Fruit fly (Drosophila melanogaster) whole organism, embryonic: ENCODE measurements around the gene RpS28a.

Source experiments
- Awh ChIP-seq: fragments of 200-800 bp; sonication (Bioruptor generic); IDR thresholded peaks from 2 replicates; pipeline ENCODE4, ENCODE4 v1.3.6; 2022; ENCODE audit warnings: missing biosample characterization, missing genetic modification characterization
- BEAF-32 ChIP-seq: fragments of 200-800 bp; sonication (Bioruptor generic); optimal IDR thresholded peaks from 3 replicates; lab custom pipeline; 2017; ENCODE audit warnings: missing biosample characterization, missing genetic modification characterization, mild to moderate bottlenecking, moderate library complexity, missing genetic modification reagents
- CG10147 ChIP-seq: fragments of 200-800 bp; sonication (Bioruptor generic); optimal IDR thresholded peaks from 2 replicates; lab custom pipeline; 2019; ENCODE audit warnings: missing biosample characterization, mild to moderate bottlenecking, missing genetic modification characterization, moderate library complexity
- CG10462 ChIP-seq: fragments of 200-800 bp; sonication (Bioruptor generic); optimal IDR thresholded peaks from 2 replicates; lab custom pipeline; 2016; ENCODE audit warnings: missing biosample characterization, missing genetic modification characterization
- CG11398 ChIP-seq: fragments of 200-800 bp; sonication (Bioruptor generic); optimal IDR thresholded peaks from 2 replicates; lab custom pipeline; 2016; ENCODE audit warnings: missing biosample characterization, missing genetic modification characterization
- CG1233 ChIP-seq: fragments of 200-800 bp; sonication (Bioruptor generic); optimal IDR thresholded peaks from 4 replicates; lab custom pipeline; 2018; ENCODE audit warnings: missing biosample characterization, mild to moderate bottlenecking, missing genetic modification characterization
- CG13624 ChIP-seq: fragments of 200-800 bp; sonication (Bioruptor generic); optimal IDR thresholded peaks from 2 replicates; lab custom pipeline; 2016; ENCODE audit warnings: missing biosample characterization, missing genetic modification characterization
- CG13894 ChIP-seq: fragments of 200-800 bp; sonication (Bioruptor generic); optimal IDR thresholded peaks from 3 replicates; lab custom pipeline; 2018; ENCODE audit warnings: missing biosample characterization, mild to moderate bottlenecking, missing genetic modification characterization, moderate library complexity
- CG1603 ChIP-seq: fragments of 200-800 bp; sonication (Bioruptor generic); optimal IDR thresholded peaks from 2 replicates; lab custom pipeline; 2019; ENCODE audit warnings: missing biosample characterization, mild to moderate bottlenecking, missing genetic modification characterization, moderate library complexity
- CG1647 ChIP-seq: fragments of 200-800 bp; sonication (Bioruptor generic); optimal IDR thresholded peaks from 3 replicates; lab custom pipeline; 2016; ENCODE audit warnings: missing biosample characterization, missing genetic modification characterization
- CG7556 ChIP-seq: fragments of 200-800 bp; sonication (Bioruptor generic); optimal IDR thresholded peaks from 2 replicates; lab custom pipeline; 2017; ENCODE audit warnings: missing biosample characterization, mild to moderate bottlenecking, missing genetic modification characterization
- CG8089 ChIP-seq: fragments of 200-800 bp; sonication (Bioruptor generic); optimal IDR thresholded peaks from 3 replicates; lab custom pipeline; 2016; ENCODE audit warnings: missing biosample characterization, missing genetic modification characterization
- CG9797 ChIP-seq: fragments of 200-800 bp; sonication (Bioruptor generic); optimal IDR thresholded peaks from 3 replicates; lab custom pipeline; 2018; ENCODE audit warnings: missing biosample characterization, mild to moderate bottlenecking, missing genetic modification characterization
- CoRest ChIP-seq: fragments of 200-800 bp; sonication (Bioruptor generic); optimal IDR thresholded peaks from 3 replicates; lab custom pipeline; 2018; ENCODE audit warnings: missing biosample characterization, mild to moderate bottlenecking, missing genetic modification characterization, moderate library complexity
- Dp ChIP-seq: fragments of 200-800 bp; sonication (Bioruptor generic); optimal IDR thresholded peaks from 2 replicates; lab custom pipeline; 2018; ENCODE audit warnings: missing biosample characterization, mild to moderate bottlenecking, missing genetic modification characterization, moderate library complexity
- E2f2 ChIP-seq: fragments of 200-800 bp; sonication (Bioruptor generic); IDR thresholded peaks from 2 replicates; pipeline ENCODE4 v1.3.6; 2022; ENCODE audit warnings: missing biosample characterization, missing genetic modification characterization
- ERR ChIP-seq: fragments of 200-800 bp; sonication (Bioruptor generic); optimal IDR thresholded peaks from 2 replicates; lab custom pipeline; 2016; ENCODE audit warnings: missing biosample characterization, missing genetic modification characterization
- Elba2 ChIP-seq: fragments of 200-800 bp; sonication (Bioruptor generic); optimal IDR thresholded peaks from 3 replicates; lab custom pipeline; 2016; ENCODE audit warnings: missing biosample characterization, missing genetic modification characterization
- HLHmδ ChIP-seq: fragments of 200-800 bp; sonication (Bioruptor generic); optimal IDR thresholded peaks from 2 replicates; lab custom pipeline; 2018; ENCODE audit warnings: missing biosample characterization, mild to moderate bottlenecking, missing genetic modification characterization, moderate library complexity
- MESR4 ChIP-seq: fragments of 200-800 bp; sonication (Bioruptor generic); optimal IDR thresholded peaks from 2 replicates; lab custom pipeline; 2018; ENCODE audit warnings: missing biosample characterization, mild to moderate bottlenecking, missing genetic modification characterization, moderate library complexity
- Myb ChIP-seq: fragments of 200-800 bp; sonication (Bioruptor generic); optimal IDR thresholded peaks from 2 replicates; lab custom pipeline; 2016; ENCODE audit warnings: missing biosample characterization, missing genetic modification characterization
- Nf-YB ChIP-seq: fragments of 200-800 bp; sonication (Bioruptor generic); optimal IDR thresholded peaks from 3 replicates; lab custom pipeline; 2019; ENCODE audit warnings: missing biosample characterization, mild to moderate bottlenecking, missing genetic modification characterization, moderate library complexity
- Oaz ChIP-seq: fragments of 200-800 bp; sonication (Bioruptor generic); IDR thresholded peaks from 2 replicates; pipeline ENCODE4 v1.3.6; 2022; ENCODE audit warnings: missing biosample characterization, missing genetic modification characterization
- YL-1 ChIP-seq: fragments of 200-800 bp; sonication (Bioruptor generic); optimal IDR thresholded peaks from 3 replicates; lab custom pipeline; 2017; ENCODE audit warnings: missing biosample characterization, mild to moderate bottlenecking, missing genetic modification characterization
- amos ChIP-seq: fragments of 200-800 bp; sonication (Bioruptor generic); IDR thresholded peaks from 2 replicates; pipeline ENCODE4 v1.3.6; 2022; ENCODE audit warnings: missing biosample characterization, missing genetic modification characterization; ENCODE audit not compliant: partially characterized antibody
- chinmo ChIP-seq: fragments of 200-800 bp; sonication (Bioruptor generic); IDR thresholded peaks from 4 replicates; pipeline ENCODE4 v1.3.6; 2022; ENCODE audit warnings: missing biosample characterization, missing genetic modification characterization; ENCODE audit not compliant: partially characterized antibody
- chm ChIP-seq: fragments of 200-800 bp; sonication (Bioruptor generic); IDR thresholded peaks from 2 replicates; pipeline ENCODE4 v1.3.6; 2022; ENCODE audit warnings: missing biosample characterization, missing genetic modification characterization
- crp ChIP-seq, 2 experiments: fragments of 200-800 bp; sonication (Bioruptor generic); optimal IDR thresholded peaks; 2 replicates in 1 of 2; 3 replicates in 1 of 2; lab custom pipeline; 2017; ENCODE audit warnings: missing biosample characterization in 2 of 2, missing genetic modification characterization in 2 of 2, mild to moderate bottlenecking in 1 of 2, moderate library complexity in 1 of 2
- eve ChIP-seq, 2 experiments: fragments of >200 bp; optimal IDR thresholded peaks; 2 replicates each; lab custom pipeline; 2017; ENCODE audit warnings: missing biosample characterization in 2 of 2, missing genetic modification characterization in 2 of 2
- gfzf ChIP-seq: fragments of 200-800 bp; sonication (Bioruptor generic); optimal IDR thresholded peaks from 2 replicates; lab custom pipeline; 2016; ENCODE audit warnings: missing biosample characterization, mild to moderate bottlenecking, missing genetic modification characterization, moderate library complexity
- gro ChIP-seq: fragments of 200-800 bp; sonication (Bioruptor generic); optimal IDR thresholded peaks from 2 replicates; lab custom pipeline; 2016; ENCODE audit warnings: missing biosample characterization, missing genetic modification characterization
- gt ChIP-seq: fragments of 200-800 bp; sonication (Bioruptor generic); IDR thresholded peaks from 2 replicates; pipeline ENCODE4 v1.3.6; 2022; ENCODE audit warnings: missing biosample characterization, missing genetic modification characterization
- insv ChIP-seq, 2 experiments: fragments of 200-800 bp; sonication (Bioruptor generic); optimal IDR thresholded peaks; 3 replicates each; lab custom pipeline; 2016 to 2018; ENCODE audit warnings: missing biosample characterization in 2 of 2, missing genetic modification characterization in 2 of 2
- mam ChIP-seq: fragments of 200-800 bp; sonication (Bioruptor generic); optimal IDR thresholded peaks from 3 replicates; lab custom pipeline; 2016; ENCODE audit warnings: missing biosample characterization, missing genetic modification characterization
- mirr ChIP-seq: fragments of 200-800 bp; sonication (Bioruptor generic); optimal IDR thresholded peaks from 3 replicates; lab custom pipeline; 2018; ENCODE audit warnings: missing biosample characterization, mild to moderate bottlenecking, missing genetic modification characterization
- nerfin-1 ChIP-seq: fragments of 200-800 bp; sonication (Bioruptor generic); optimal IDR thresholded peaks from 3 replicates; lab custom pipeline; 2019; ENCODE audit warnings: missing biosample characterization, mild to moderate bottlenecking, missing genetic modification characterization, moderate library complexity
- nerfin-2 ChIP-seq: fragments of 200-800 bp; sonication (Bioruptor generic); IDR thresholded peaks from 2 replicates; pipeline ENCODE4 v1.3.6; 2022; ENCODE audit warnings: missing biosample characterization, missing genetic modification characterization; ENCODE audit not compliant: partially characterized antibody
- onecut ChIP-seq: fragments of 200-800 bp; sonication (Bioruptor generic); IDR thresholded peaks from 2 replicates; pipeline ENCODE4 v1.3.6; 2022; ENCODE audit warnings: missing biosample characterization, missing genetic modification characterization
- pum ChIP-seq: fragments of 200-800 bp; sonication (Bioruptor generic); optimal IDR thresholded peaks from 2 replicates; lab custom pipeline; 2016; ENCODE audit warnings: missing biosample characterization, missing genetic modification characterization
- pzg ChIP-seq: fragments of 200-800 bp; sonication (Bioruptor generic); optimal IDR thresholded peaks from 3 replicates; lab custom pipeline; 2018; ENCODE audit warnings: missing biosample characterization, mild to moderate bottlenecking, missing genetic modification characterization, moderate library complexity
- trem ChIP-seq: fragments of 200-800 bp; optimal IDR thresholded peaks from 3 replicates; lab custom pipeline; 2019; ENCODE audit warnings: missing biosample characterization, mild to moderate bottlenecking, missing genetic modification characterization, moderate library complexity
- vvl ChIP-seq: fragments of 200-800 bp; sonication (Bioruptor generic); IDR thresholded peaks from 2 replicates; pipeline ENCODE4 v1.3.6; 2022; ENCODE audit warnings: missing biosample characterization, missing genetic modification characterization
- zen ChIP-seq: fragments of 200-800 bp; sonication (Bioruptor generic); optimal IDR thresholded peaks from 3 replicates; lab custom pipeline; 2018; ENCODE audit warnings: missing biosample characterization, mild to moderate bottlenecking, missing genetic modification characterization, moderate library complexity
- zf30C ChIP-seq: fragments of 200-800 bp; sonication (Bioruptor generic); optimal IDR thresholded peaks from 3 replicates; lab custom pipeline; 2018; ENCODE audit warnings: missing biosample characterization, mild to moderate bottlenecking, missing genetic modification characterization

Gene RpS28a

dm6 chr3R:30004648-30005047 lies 17.8 kb downstream of the RpS28a start, which contains the start of the genes Nlp and Nph (continued):
- no peak for TF ChIP-seq pum (GFP tag; lab: Kevin White, UChicago)
- TF ChIP-seq CG13624: peak; percentile 28
- no peak for TF ChIP-seq CG1647 (GFP tag; lab: Kevin White, UChicago)
- TF ChIP-seq CoRest (tag; lab: Kevin White, UChicago): peak; percentile 15
- no peak for TF ChIP-seq mirr (GFP tag; lab: Kevin White, UChicago)

- TF ChIP-seq CG8089 (no peak), Myb (GFP tag; lab: Kevin White, UChicago) (peak; percentile 76), zen (tag; lab: Kevin White, UChicago) (peak; percentile 48), chinmo (0 out of 4 replicates have a peak, but pooled peaks have one; percentile 20), CG1233 (GFP tag; lab: Kevin White, UChicago) (no peak), BEAF-32 (GFP tag; lab: Kevin White, UChicago) (peak; percentile 7), nerfin-1 (tag; lab: Kevin White, UChicago) (peak; percentile 30), trem (tag; lab: Kevin White, UChicago) (peak; percentile 31), mam (no peak), CG10462 (GFP tag; lab: Kevin White, UChicago) (peak; percentile 95), crp (GFP tag; optimal IDR thresholded peaks at IDR 0.05; lab: Kevin White, UChicago) (peak in 1 of 2 experiments; percentile 36), MESR4 (GFP tag; lab: Kevin White, UChicago) (peak; percentile 39), YL-1 (GFP tag; lab: Kevin White, UChicago) (peak; percentile 5), CG7556 (GFP tag; lab: Kevin White, UChicago) (no peak), CG1603 (peak; percentile 16), Dp (peak; percentile 66), Awh (no peak), Elba2 (GFP tag; lab: Kevin White, UChicago) (peak; percentile 85), pzg (peak; percentile 44), E2f2 (peak; percentile 68), CG9797 (GFP tag; lab: Kevin White, UChicago) (peak; percentile 15), insv (GFP tag; optimal IDR thresholded peaks at IDR 0.05; lab: Kevin White, UChicago) (peak in 1 of 2 experiments; percentile 96), CG13894 (tag; lab: Kevin White, UChicago) (no peak), onecut (GFP tag; lab: Robert Waterston, UW) (peak; percentile 100), gfzf (GFP tag; lab: Kevin White, UChicago) (peak; percentile 67), zf30C (GFP tag; lab: Kevin White, UChicago) (peak; percentile 7)
Observed at dm6 chr3R:30000286-30000685, 22.2 kb downstream of the RpS28a start, which contains the start of gene Tace. Tace (plus strand) TSS chr3R:30000530.

dm6 chr3R:29999495-29999894 lies 23.0 kb downstream of the RpS28a start, which contains the start of gene CG34298:
CG34298 (plus strand) TSS chr3R:29999795.
- no peak for TF ChIP-seq chm (GFP tag; lab: Robert Waterston, UW)
- no peak for TF ChIP-seq vvl
- TF ChIP-seq Nf-YB (GFP tag; lab: Kevin White, UChicago): no peak
- no peak for TF ChIP-seq gro (GFP tag; lab: Kevin White, UChicago)
- no peak for TF ChIP-seq HLHmδ (GFP tag; lab: Kevin White, UChicago)
- TF ChIP-seq amos: no peak
- TF ChIP-seq Oaz: no peak
- no peak for TF ChIP-seq nerfin-2 (GFP tag; lab: Robert Waterston, UW)
- TF ChIP-seq gt: no peak
- no peak for TF ChIP-seq CG10147
- no peak for TF ChIP-seq CG11398 (GFP tag; lab: Kevin White, UChicago)
- no peak for TF ChIP-seq ERR (GFP tag; lab: Kevin White, UChicago)
- TF ChIP-seq CG1233 (GFP tag; lab: Kevin White, UChicago): no peak
- TF ChIP-seq YL-1 (GFP tag; lab: Kevin White, UChicago): no peak
- TF ChIP-seq eve (GFP tag; optimal IDR thresholded peaks at IDR 0.05; lab: Kevin White, UChicago): no peak
